Fruit fly (Drosophila melanogaster) S2 (cell line): ENCODE measurements around the gene CG17109.

Experiments
- CG8478 ChIP-seq: fragments of >200 bp; optimal IDR thresholded peaks from 2 replicates; lab custom pipeline; 2018
- CTCF ChIP-seq, 2 experiments: fragments of >200 bp; optimal IDR thresholded peaks; 2 replicates each; lab custom pipeline; 2018

DNA sequence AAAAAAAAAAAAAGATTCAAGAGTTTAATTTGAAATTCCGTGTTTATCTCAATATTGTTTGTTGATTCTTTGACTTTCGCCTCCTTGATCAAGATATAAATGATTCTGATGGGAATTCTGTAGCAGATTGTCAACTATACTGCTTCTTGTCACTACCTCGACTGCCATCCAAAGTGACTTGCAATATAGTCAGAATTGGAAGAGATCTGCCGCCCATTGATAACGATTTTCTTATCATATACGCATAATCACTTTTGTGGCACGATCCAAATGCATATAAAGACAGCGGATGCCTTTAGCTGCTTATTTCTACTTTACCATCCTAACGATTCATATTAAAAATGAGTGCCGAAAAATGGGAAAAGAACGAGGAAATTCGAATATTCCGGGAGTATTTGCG lies 3.7 kb downstream of the CG17109 start, which contains the start of gene CG6738:
- TF ChIP-seq CG8478 (lab: Kevin White, UChicago) (no peak), CTCF (optimal IDR thresholded peaks at IDR 0.05; lab: Kevin White, UChicago) (no peak)
